Fruit fly (Drosophila melanogaster) whole organism, embryonic: Measurements from ENCODE around the gene Ctr1B.
A peak's percentile ranks its signal among the peaks of the same experiment; 100 is the strongest.

Experiments used
- Abd-B ChIP-seq: fragments of 200-800 bp; sonication (Bioruptor generic); optimal IDR thresholded peaks from 2 replicates; lab custom pipeline; 2018; ENCODE audit warnings: missing biosample characterization, mild to moderate bottlenecking, missing genetic modification characterization, moderate library complexity
- B-H1 ChIP-seq: fragments of 200-800 bp; sonication (Bioruptor generic); IDR thresholded peaks from 3 replicates; pipeline ENCODE4 v1.3.6; 2022; ENCODE audit warnings: missing biosample characterization, missing genetic modification characterization
- CG10267 ChIP-seq: fragments of 200-800 bp; sonication (Bioruptor generic); optimal IDR thresholded peaks from 2 replicates; lab custom pipeline; 2018; ENCODE audit warnings: missing biosample characterization, mild to moderate bottlenecking, missing genetic modification characterization, moderate library complexity
- CG10654 ChIP-seq: fragments of 200-800 bp; sonication (Bioruptor generic); optimal IDR thresholded peaks from 2 replicates; lab custom pipeline; 2016; ENCODE audit warnings: missing biosample characterization, missing genetic modification characterization
- CG10979 ChIP-seq: fragments of 200-800 bp; sonication (Bioruptor generic); optimal IDR thresholded peaks from 2 replicates; lab custom pipeline; 2018; ENCODE audit warnings: missing biosample characterization, mild to moderate bottlenecking, missing genetic modification characterization, moderate library complexity
- CG11093 ChIP-seq: fragments of 200-800 bp; sonication (Bioruptor generic); IDR thresholded peaks from 3 replicates; pipeline ENCODE4 v1.3.6; 2022; ENCODE audit warnings: missing biosample characterization, missing genetic modification characterization
- CG13424 ChIP-seq: fragments of 200-800 bp; sonication (Bioruptor generic); optimal IDR thresholded peaks from 2 replicates; lab custom pipeline; 2019; ENCODE audit warnings: missing biosample characterization, mild to moderate bottlenecking, missing genetic modification characterization, moderate library complexity
- CG15011 ChIP-seq: fragments of 200-800 bp; sonication (Bioruptor generic); optimal IDR thresholded peaks from 3 replicates; lab custom pipeline; 2018; ENCODE audit warnings: missing biosample characterization, mild to moderate bottlenecking, missing genetic modification characterization
- CG1529 ChIP-seq: fragments of 200-800 bp; sonication (Bioruptor generic); optimal IDR thresholded peaks from 3 replicates; lab custom pipeline; 2018; ENCODE audit warnings: missing biosample characterization, missing genetic modification characterization
- CG17361 ChIP-seq: fragments of 200-800 bp; sonication (Bioruptor generic); IDR thresholded peaks from 3 replicates; pipeline ENCODE4 v1.3.6; 2022; ENCODE audit warnings: missing biosample characterization, missing genetic modification characterization
- CG2120 ChIP-seq: fragments of 200-800 bp; sonication (Bioruptor generic); optimal IDR thresholded peaks from 3 replicates; lab custom pipeline; 2016; ENCODE audit warnings: missing biosample characterization, missing genetic modification characterization
- CG30431 ChIP-seq: fragments of 200-800 bp; sonication (Bioruptor generic); optimal IDR thresholded peaks from 2 replicates; lab custom pipeline; 2017; ENCODE audit warnings: missing biosample characterization, missing genetic modification characterization
- CG31388 ChIP-seq: fragments of 200-800 bp; sonication (Bioruptor generic); optimal IDR thresholded peaks from 2 replicates; lab custom pipeline; 2016; ENCODE audit warnings: missing biosample characterization, missing genetic modification characterization
- CG4282 ChIP-seq: fragments of 200-800 bp; sonication (Bioruptor generic); optimal IDR thresholded peaks from 2 replicates; lab custom pipeline; 2016; ENCODE audit warnings: missing biosample characterization, missing genetic modification characterization
- CG4328 ChIP-seq: fragments of 200-800 bp; sonication (Bioruptor generic); optimal IDR thresholded peaks from 3 replicates; lab custom pipeline; 2017; ENCODE audit warnings: missing biosample characterization, missing genetic modification reagents, missing genetic modification characterization
- CG5245 ChIP-seq: fragments of 200-800 bp; sonication (Bioruptor generic); optimal IDR thresholded peaks from 3 replicates; lab custom pipeline; 2016; ENCODE audit warnings: missing biosample characterization, missing genetic modification characterization
- CG7271 ChIP-seq: fragments of 200-800 bp; sonication (Bioruptor generic); optimal IDR thresholded peaks from 2 replicates; lab custom pipeline; 2018; ENCODE audit warnings: missing biosample characterization, mild to moderate bottlenecking, missing genetic modification characterization, moderate library complexity
- CG8281 ChIP-seq: fragments of 200-800 bp; sonication (Bioruptor generic); optimal IDR thresholded peaks from 2 replicates; lab custom pipeline; 2018; ENCODE audit warnings: missing biosample characterization, mild to moderate bottlenecking, missing genetic modification characterization, moderate library complexity
- CG9437 ChIP-seq: fragments of 200-800 bp; sonication (Bioruptor generic); optimal IDR thresholded peaks from 2 replicates; lab custom pipeline; 2018; ENCODE audit warnings: missing biosample characterization, mild to moderate bottlenecking, missing genetic modification characterization
- CG9609 ChIP-seq: fragments of 200-800 bp; sonication (Bioruptor generic); optimal IDR thresholded peaks from 3 replicates; lab custom pipeline; 2016; ENCODE audit warnings: missing biosample characterization, missing genetic modification characterization
- CG9817 ChIP-seq: fragments of 200-800 bp; sonication (Bioruptor generic); optimal IDR thresholded peaks from 2 replicates; lab custom pipeline; 2018; ENCODE audit warnings: missing biosample characterization, mild to moderate bottlenecking, missing genetic modification characterization, moderate library complexity
- CG9932 ChIP-seq: fragments of 200-800 bp; sonication (Bioruptor generic); IDR thresholded peaks from 2 replicates; pipeline ENCODE4 v1.3.6; 2022; ENCODE audit warnings: missing biosample characterization, missing genetic modification characterization
- Dll ChIP-seq: fragments of 200-800 bp; sonication (Bioruptor generic); IDR thresholded peaks from 4 replicates; pipeline ENCODE4 v1.3.6; 2022; ENCODE audit warnings: missing biosample characterization, missing genetic modification characterization; ENCODE audit not compliant: partially characterized antibody
- Dp ChIP-seq: fragments of 200-800 bp; sonication (Bioruptor generic); optimal IDR thresholded peaks from 2 replicates; lab custom pipeline; 2018; ENCODE audit warnings: missing biosample characterization, mild to moderate bottlenecking, missing genetic modification characterization, moderate library complexity
- ERR ChIP-seq: fragments of 200-800 bp; sonication (Bioruptor generic); optimal IDR thresholded peaks from 2 replicates; lab custom pipeline; 2016; ENCODE audit warnings: missing biosample characterization, missing genetic modification characterization
- Hsf ChIP-seq: fragments of 200-800 bp; sonication (Bioruptor generic); optimal IDR thresholded peaks from 3 replicates; lab custom pipeline; 2016; ENCODE audit warnings: missing biosample characterization, missing genetic modification characterization
- Lpt ChIP-seq: fragments of >200 bp; optimal IDR thresholded peaks from 2 replicates; lab custom pipeline; 2018; ENCODE audit warnings: missing biosample characterization, missing genetic modification characterization
- NFAT ChIP-seq: fragments of 200-800 bp; sonication (Bioruptor generic); IDR thresholded peaks from 2 replicates; pipeline ENCODE4 v1.3.6; 2022; ENCODE audit warnings: missing biosample characterization, missing genetic modification characterization
- Oaz ChIP-seq: fragments of 200-800 bp; sonication (Bioruptor generic); IDR thresholded peaks from 2 replicates; pipeline ENCODE4 v1.3.6; 2022; ENCODE audit warnings: missing biosample characterization, missing genetic modification characterization
- Rx ChIP-seq: fragments of 200-800 bp; sonication (Bioruptor generic); IDR thresholded peaks from 2 replicates; pipeline ENCODE4 v1.3.6; 2022; ENCODE audit warnings: missing biosample characterization, missing genetic modification characterization
- Scr ChIP-seq: fragments of 200-800 bp; sonication (Bioruptor generic); IDR thresholded peaks from 2 replicates; pipeline ENCODE4 v1.3.6; 2022; ENCODE audit warnings: missing biosample characterization, missing genetic modification characterization; ENCODE audit not compliant: partially characterized antibody
- Side ChIP-seq: fragments of 200-800 bp; sonication (Bioruptor generic); optimal IDR thresholded peaks from 2 replicates; lab custom pipeline; 2016; ENCODE audit warnings: missing biosample characterization, missing genetic modification characterization
- TFAM ChIP-seq: fragments of 200-800 bp; sonication (Bioruptor generic); optimal IDR thresholded peaks from 2 replicates; lab custom pipeline; 2017; ENCODE audit warnings: missing biosample characterization, missing genetic modification characterization, inconsistent platforms
- Xbp1 ChIP-seq: fragments of 200-800 bp; sonication (Bioruptor generic); optimal IDR thresholded peaks from 3 replicates; lab custom pipeline; 2016; ENCODE audit warnings: missing biosample characterization, mild to moderate bottlenecking, missing genetic modification characterization
- ab ChIP-seq: fragments of 200-800 bp; sonication (Bioruptor generic); optimal IDR thresholded peaks from 2 replicates; lab custom pipeline; 2016; ENCODE audit warnings: missing biosample characterization, missing genetic modification characterization
- az2 ChIP-seq: fragments of 200-800 bp; sonication (Bioruptor generic); optimal IDR thresholded peaks from 3 replicates; lab custom pipeline; 2016; ENCODE audit warnings: missing biosample characterization, missing genetic modification characterization
- cad ChIP-seq: fragments of >200 bp; optimal IDR thresholded peaks from 2 replicates; lab custom pipeline; 2017; ENCODE audit warnings: missing biosample characterization, missing genetic modification characterization
- fd64A ChIP-seq: fragments of 200-800 bp; sonication (Bioruptor generic); optimal IDR thresholded peaks from 3 replicates; lab custom pipeline; 2018; ENCODE audit warnings: missing biosample characterization, mild to moderate bottlenecking, missing genetic modification characterization
- fd96Cb ChIP-seq: fragments of 200-800 bp; sonication (Bioruptor generic); optimal IDR thresholded peaks from 2 replicates; lab custom pipeline; 2018; ENCODE audit warnings: missing biosample characterization, mild to moderate bottlenecking, missing genetic modification characterization, moderate library complexity
- ftz-f1 ChIP-seq: fragments of 200-800 bp; sonication (Bioruptor generic); optimal IDR thresholded peaks from 2 replicates; lab custom pipeline; 2016; ENCODE audit warnings: missing biosample characterization, missing genetic modification characterization
- hb ChIP-seq: fragments of 200-800 bp; sonication (Bioruptor generic); IDR thresholded peaks from 3 replicates; pipeline ENCODE4 v1.3.6; 2022; ENCODE audit warnings: missing biosample characterization, missing genetic modification characterization; ENCODE audit not compliant: partially characterized antibody
- klu ChIP-seq: fragments of 200-800 bp; sonication (Bioruptor generic); IDR thresholded peaks from 2 replicates; pipeline ENCODE4 v1.3.6; 2022; ENCODE audit warnings: missing biosample characterization, missing genetic modification characterization
- oc ChIP-seq: fragments of 200-800 bp; sonication (Bioruptor generic); optimal IDR thresholded peaks from 2 replicates; lab custom pipeline; 2018; ENCODE audit warnings: missing biosample characterization, mild to moderate bottlenecking, missing genetic modification characterization, moderate library complexity
- odd ChIP-seq: fragments of 200-800 bp; sonication (Bioruptor generic); optimal IDR thresholded peaks from 2 replicates; lab custom pipeline; 2017; ENCODE audit warnings: missing biosample characterization, mild to moderate bottlenecking, missing genetic modification characterization
- org-1 ChIP-seq: fragments of 200-800 bp; sonication (Bioruptor generic); optimal IDR thresholded peaks from 2 replicates; lab custom pipeline; 2017; ENCODE audit warnings: missing biosample characterization, missing genetic modification characterization
- pfk ChIP-seq: fragments of 200-800 bp; sonication (Bioruptor generic); optimal IDR thresholded peaks from 2 replicates; lab custom pipeline; 2018; ENCODE audit warnings: missing biosample characterization, mild to moderate bottlenecking, missing genetic modification characterization, moderate library complexity
- pnt ChIP-seq: fragments of 200-800 bp; sonication (Bioruptor generic); optimal IDR thresholded peaks from 3 replicates; lab custom pipeline; 2016; ENCODE audit warnings: missing biosample characterization, missing genetic modification characterization
- sna ChIP-seq: fragments of 200-800 bp; sonication (Bioruptor generic); IDR thresholded peaks from 2 replicates; pipeline ENCODE4 v1.3.6; 2022; ENCODE audit warnings: missing biosample characterization, missing genetic modification characterization; ENCODE audit not compliant: partially characterized antibody
- stc ChIP-seq: fragments of 200-800 bp; sonication (Bioruptor generic); IDR thresholded peaks from 2 replicates; pipeline ENCODE4 v1.3.6; 2022; ENCODE audit warnings: missing biosample characterization, missing genetic modification characterization
- toy ChIP-seq: fragments of 200-800 bp; sonication (Bioruptor generic); IDR thresholded peaks from 2 replicates; pipeline ENCODE4 v1.3.6; 2022; ENCODE audit warnings: missing biosample characterization, missing genetic modification characterization
- zfh2 ChIP-seq: fragments of 200-800 bp; sonication (Bioruptor generic); optimal IDR thresholded peaks from 2 replicates; lab custom pipeline; 2016; ENCODE audit warnings: missing biosample characterization, missing genetic modification characterization

Ctr1B gene

dm6 chr3R:8356626-8357290 is 39.3 kb downstream of the Ctr1B start, which contains the start of gene stck (continued):
- no peak for TF ChIP-seq CG13424 (tag; lab: Kevin White, UChicago)
- no peak for TF ChIP-seq cad
- TF ChIP-seq CG7271 (tag; lab: Kevin White, UChicago): no peak
- peak; percentile 30 for TF ChIP-seq CG2120 (GFP tag; lab: Kevin White, UChicago)
- TF ChIP-seq ftz-f1 (GFP tag; lab: Kevin White, UChicago): no peak
- no peak for TF ChIP-seq pnt
- no peak for TF ChIP-seq CG5245 (GFP tag; lab: Kevin White, UChicago)
- no peak for TF ChIP-seq CG15011 (GFP tag; lab: Kevin White, UChicago)
- TF ChIP-seq Dp (GFP tag; lab: Kevin White, UChicago): peak; percentile 94
- TF ChIP-seq sna: no peak
- no peak for TF ChIP-seq CG30431 (GFP tag; lab: Kevin White, UChicago)
- peak; percentile 50; the same call in 2 of the 4 replicates for TF ChIP-seq Dll
- TF ChIP-seq Oaz (GFP tag; lab: Robert Waterston, UW): no peak
- no peak for TF ChIP-seq CG9437
- TF ChIP-seq pfk (GFP tag; lab: Kevin White, UChicago): no peak
- no peak for TF ChIP-seq CG9932 (GFP tag; lab: Robert Waterston, UW)
- TF ChIP-seq fd96Cb (tag; lab: Kevin White, UChicago): no peak
- no peak for TF ChIP-seq CG1529
- TF ChIP-seq klu: no peak
- TF ChIP-seq Xbp1 (GFP tag; lab: Kevin White, UChicago): no peak
- no peak for TF ChIP-seq oc
- TF ChIP-seq CG31388: no peak
- TF ChIP-seq NFAT (GFP tag; lab: Robert Waterston, UW): no peak
- no peak for TF ChIP-seq CG4282 (GFP tag; lab: Kevin White, UChicago)
- no peak for TF ChIP-seq Abd-B (GFP tag; lab: Kevin White, UChicago)
- no peak for TF ChIP-seq org-1 (GFP tag; lab: Kevin White, UChicago)
- TF ChIP-seq Hsf (GFP tag; lab: Kevin White, UChicago): no peak
- TF ChIP-seq TFAM (GFP tag; lab: Kevin White, UChicago): no peak
- TF ChIP-seq az2: no peak
- TF ChIP-seq CG11093 (GFP tag; lab: Robert Waterston, UW): no peak
- TF ChIP-seq fd64A: no peak
- no peak for TF ChIP-seq Lpt (GFP tag; lab: Kevin White, UChicago)
- no peak for TF ChIP-seq B-H1 (GFP tag; lab: Robert Waterston, UW)
- peak; percentile 61 for TF ChIP-seq Scr
- TF ChIP-seq CG9817 (tag; lab: Kevin White, UChicago): no peak
- TF ChIP-seq hb (GFP tag; lab: Robert Waterston, UW): no peak
- no peak for TF ChIP-seq CG10979 (tag; lab: Kevin White, UChicago)
- peak; percentile 14 for TF ChIP-seq CG10267 (tag; lab: Kevin White, UChicago)
- no peak for TF ChIP-seq ab (GFP tag; lab: Kevin White, UChicago)
- TF ChIP-seq toy (GFP tag; lab: Robert Waterston, UW): no peak
- no peak for TF ChIP-seq Rx
- TF ChIP-seq zfh2 (GFP tag; lab: Kevin White, UChicago): no peak
- TF ChIP-seq stc (GFP tag; lab: Robert Waterston, UW): no peak
- TF ChIP-seq CG4328 (GFP tag; lab: Kevin White, UChicago): no peak
- no peak for TF ChIP-seq odd
- no peak for TF ChIP-seq CG17361 (GFP tag; lab: Robert Waterston, UW)
- no peak for TF ChIP-seq CG10654 (GFP tag; lab: Kevin White, UChicago)
- TF ChIP-seq ERR (GFP tag; lab: Kevin White, UChicago): no peak
- no peak for TF ChIP-seq CG9609 (GFP tag; lab: Kevin White, UChicago)
- no peak for TF ChIP-seq CG8281 (tag; lab: Kevin White, UChicago)
- TF ChIP-seq Side (GFP tag; lab: Kevin White, UChicago): no peak
